Worm (Caenorhabditis elegans) whole organism, mixed stage, embryonic: ENCODE results near the gene F09C6.10.

Experiments
- M03D4.4 ChIP-seq: sonication (generic microtip); optimal IDR thresholded peaks from 2 replicates; lab custom pipeline; 2017; ENCODE audit warnings: mild to moderate bottlenecking, missing genetic modification characterization, missing compliant biosample characterization
- ceh-83 ChIP-seq: fragments of 200-800 bp; sonication (Bioruptor generic); optimal IDR thresholded peaks from 2 replicates; lab custom pipeline; 2018; ENCODE audit warnings: mild to moderate bottlenecking, missing genetic modification characterization, missing compliant biosample characterization
- flh-1 ChIP-seq: fragments of 200-800 bp; sonication (Bioruptor generic); optimal IDR thresholded peaks from 2 replicates; lab custom pipeline; 2018; ENCODE audit warnings: mild to moderate bottlenecking, missing genetic modification characterization, moderate library complexity, missing compliant biosample characterization
- lin-13 ChIP-seq: fragments of 150-350 bp; optimal IDR thresholded peaks from 2 replicates; lab custom pipeline; 2014; ENCODE audit warnings: missing biosample characterization, missing genetic modification characterization
- mab-5 ChIP-seq: fragments of 150-350 bp; optimal IDR thresholded peaks from 2 replicates; lab custom pipeline; 2014; ENCODE audit warnings: missing biosample characterization, missing genetic modification characterization
- mls-2 ChIP-seq: sonication (generic microtip); optimal IDR thresholded peaks from 2 replicates; lab custom pipeline; 2016; ENCODE audit warnings: mild to moderate bottlenecking, missing genetic modification characterization, moderate library complexity, missing compliant biosample characterization
- unc-39 ChIP-seq: fragments of 150-350 bp; optimal IDR thresholded peaks from 2 replicates; lab custom pipeline; 2014; ENCODE audit warnings: missing biosample characterization, missing genetic modification characterization
- unc-62 ChIP-seq: fragments of 150-350 bp; optimal IDR thresholded peaks from 2 replicates; lab custom pipeline; 2014; ENCODE audit warnings: missing biosample characterization, missing genetic modification reagents, missing genetic modification characterization
- ztf-11 ChIP-seq: fragments of 150-350 bp; optimal IDR thresholded peaks from 2 replicates; lab custom pipeline; 2014; ENCODE audit warnings: missing biosample characterization, missing genetic modification characterization

DNA sequence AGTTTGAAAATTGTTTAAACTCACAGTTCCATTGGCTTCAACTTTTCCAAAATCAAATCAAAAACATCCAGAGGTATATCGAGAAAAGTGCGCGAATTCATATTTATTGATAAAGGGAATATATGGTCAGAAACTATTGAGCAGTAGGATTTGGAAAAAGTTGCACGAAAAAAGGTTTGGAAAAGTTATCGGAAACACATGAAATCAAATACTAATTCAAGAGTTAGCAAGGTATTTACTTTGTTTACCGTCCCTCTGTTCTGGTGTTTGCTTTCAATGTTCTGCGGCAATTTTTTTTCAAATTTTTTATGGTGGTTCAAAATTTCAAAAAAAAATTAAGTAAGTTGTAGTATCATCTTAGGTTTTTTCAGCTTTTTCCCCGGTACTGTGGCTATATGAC, 16.6 kb downstream of the F09C6.10 start, which contains the start of gene fbxa-45:
- no peak for TF ChIP-seq mls-2 (tag; lab: Kevin White, UChicago)
- no peak for TF ChIP-seq flh-1 (GFP tag; lab: Kevin White, UChicago)
- TF ChIP-seq ztf-11, result no peak
- TF ChIP-seq unc-39 (tag; lab: Kevin White, UChicago), result no peak
- no peak for TF ChIP-seq lin-13
- no peak for TF ChIP-seq ceh-83
- TF ChIP-seq unc-62 (GFP tag; lab: Kevin White, UChicago), result no peak
- no peak for TF ChIP-seq M03D4.4 (tag; lab: Kevin White, UChicago)
- TF ChIP-seq mab-5 (tag; lab: Kevin White, UChicago), result no peak
